Worm (Caenorhabditis elegans) whole organism, young adult: Measurements from ENCODE around the gene scly-1.

Source experiments
- B0035.1 ChIP-seq: sonication (generic microtip); optimal IDR thresholded peaks from 2 replicates; lab custom pipeline; 2016; ENCODE audit warnings: missing genetic modification characterization, mild to moderate bottlenecking, missing compliant biosample characterization, missing genotype, missing genetic modification reagents
- C06A6.2 ChIP-seq: fragments of 200-800 bp; sonication (Bioruptor generic); conservative IDR thresholded peaks from 2 replicates; pipeline ENCODE4 v1.3.6; 2022; ENCODE audit warnings: missing genetic modification characterization, missing compliant biosample characterization
- C17E4.6 ChIP-seq: fragments of 200-800 bp; sonication (Bioruptor generic); IDR thresholded peaks from 2 replicates; pipeline ENCODE4 v1.3.6; 2022; ENCODE audit warnings: missing genetic modification reagents, missing genetic modification characterization, missing compliant biosample characterization
- D2030.7 ChIP-seq: fragments of 200-800 bp; sonication (Bioruptor generic); IDR thresholded peaks from 2 replicates; pipeline ENCODE4 v1.3.6; 2022; ENCODE audit warnings: missing genetic modification reagents, missing genetic modification characterization, missing compliant biosample characterization
- F10E7.11 ChIP-seq: sonication (generic microtip); optimal IDR thresholded peaks from 2 replicates; lab custom pipeline; 2017; ENCODE audit warnings: mild to moderate bottlenecking, missing genetic modification characterization, moderate library complexity, missing compliant biosample characterization
- F23B12.7 ChIP-seq: sonication (generic microtip); optimal IDR thresholded peaks from 2 replicates; lab custom pipeline; 2017; ENCODE audit warnings: missing genetic modification characterization, mild to moderate bottlenecking, missing compliant biosample characterization, antibody characterized with exemption, moderate library complexity; ENCODE audit not compliant: insufficient read depth
- F52B5.7 ChIP-seq: sonication (generic microtip); optimal IDR thresholded peaks from 2 replicates; lab custom pipeline; 2016; ENCODE audit warnings: mild to moderate bottlenecking, missing genetic modification characterization, missing compliant biosample characterization
- F55B11.4 ChIP-seq: sonication (generic microtip); optimal IDR thresholded peaks from 2 replicates; lab custom pipeline; 2016; ENCODE audit warnings: missing compliant biosample characterization, missing genetic modification characterization, borderline replicate concordance; ENCODE audit not compliant: insufficient read depth
- K12H6.12 ChIP-seq: fragments of 200-800 bp; sonication (Bioruptor generic); optimal IDR thresholded peaks from 2 replicates; lab custom pipeline; 2018; ENCODE audit warnings: mild to moderate bottlenecking, missing genetic modification characterization, missing compliant biosample characterization
- T07F8.4 ChIP-seq: sonication (generic microtip); optimal IDR thresholded peaks from 2 replicates; lab custom pipeline; 2016; ENCODE audit warnings: mild to moderate bottlenecking, missing genetic modification characterization, moderate library complexity, missing compliant biosample characterization
- Y67H2A.10 ChIP-seq: fragments of 200-800 bp; sonication (Bioruptor generic); conservative IDR thresholded peaks from 2 replicates; pipeline ENCODE4 v1.3.6; 2022; ENCODE audit warnings: missing genetic modification reagents, missing genetic modification characterization, missing compliant biosample characterization
- ZK185.1 ChIP-seq: sonication (generic microtip); optimal IDR thresholded peaks from 2 replicates; lab custom pipeline; 2016; ENCODE audit warnings: mild to moderate bottlenecking, missing genetic modification characterization, missing compliant biosample characterization; ENCODE audit not compliant: poor library complexity, severe bottlenecking
- ama-1 ChIP-seq, 3 experiments: fragments of 150-350 bp in 1 of 3; sonication (generic microtip) in 2 of 3; optimal IDR thresholded peaks; 2 replicates each; lab custom pipeline; 2014 to 2018; ENCODE audit warnings: missing biosample characterization in 2 of 3, missing genetic modification characterization in 2 of 3, missing genetic modification reagents in 2 of 3
- ccch-3 ChIP-seq: fragments of 200-800 bp; sonication (Bioruptor generic); optimal IDR thresholded peaks from 2 replicates; lab custom pipeline; 2018; ENCODE audit warnings: mild to moderate bottlenecking, missing genetic modification characterization, missing compliant biosample characterization
- cebp-1 ChIP-seq, 2 experiments: fragments of 200-800 bp in 1 of 2; sonication (Bioruptor generic) in 1 of 2; sonication (generic microtip) in 1 of 2; IDR thresholded peaks in 1 of 2; optimal IDR thresholded peaks in 1 of 2; 2 replicates each; pipeline versions ENCODE4 v1.3.6 to Lab custom; 2017 to 2022; ENCODE audit warnings: missing compliant biosample characterization in 2 of 2, missing genetic modification characterization in 2 of 2, mild to moderate bottlenecking in 1 of 2, missing genetic modification reagents in 1 of 2, moderate library complexity in 1 of 2
- ceh-27 ChIP-seq: fragments of 200-800 bp; sonication (Bioruptor generic); optimal IDR thresholded peaks from 2 replicates; lab custom pipeline; 2018; ENCODE audit warnings: mild to moderate bottlenecking, missing genetic modification characterization, moderate library complexity, missing compliant biosample characterization
- ceh-58 ChIP-seq: fragments of 200-800 bp; sonication (Bioruptor generic); IDR thresholded peaks from 2 replicates; pipeline ENCODE4 v1.3.6; 2022; ENCODE audit warnings: missing genetic modification characterization, missing compliant biosample characterization
- ceh-91 ChIP-seq: fragments of 200-800 bp; sonication (Bioruptor generic); IDR thresholded peaks from 2 replicates; pipeline ENCODE4 v1.3.6; 2022; ENCODE audit warnings: missing genetic modification reagents, missing genetic modification characterization, missing compliant biosample characterization
- die-1 ChIP-seq: sonication (generic microtip); optimal IDR thresholded peaks from 2 replicates; lab custom pipeline; 2016; ENCODE audit warnings: missing genotype, mild to moderate bottlenecking, missing genetic modification characterization, missing compliant biosample characterization
- egl-18 ChIP-seq: fragments of 200-800 bp; sonication (Bioruptor generic); IDR thresholded peaks from 2 replicates; pipeline ENCODE4 v1.3.6; 2022; ENCODE audit warnings: missing genetic modification reagents, missing genetic modification characterization, missing compliant biosample characterization
- him-1 ChIP-seq: sonication (generic microtip); optimal IDR thresholded peaks from 2 replicates; lab custom pipeline; 2016; ENCODE audit warnings: missing genotype, missing genetic modification reagents, missing genetic modification characterization, missing compliant biosample characterization
- hlh-26 ChIP-seq: fragments of 200-800 bp; sonication (Bioruptor generic); conservative IDR thresholded peaks from 2 replicates; pipeline ENCODE4 v1.3.6; 2022; ENCODE audit warnings: missing genetic modification reagents, missing genetic modification characterization, missing compliant biosample characterization
- hmg-1.2 ChIP-seq: fragments of 200-800 bp; sonication (Bioruptor generic); IDR thresholded peaks from 2 replicates; pipeline ENCODE4 v1.3.6; 2022; ENCODE audit warnings: missing genetic modification reagents, missing genetic modification characterization, missing compliant biosample characterization
- hrde-1 ChIP-seq: sonication (generic microtip); optimal IDR thresholded peaks from 2 replicates; lab custom pipeline; 2016; ENCODE audit warnings: missing genetic modification characterization, mild to moderate bottlenecking, missing compliant biosample characterization, moderate library complexity, missing genotype, missing genetic modification reagents, borderline replicate concordance
- let-526 ChIP-seq: fragments of 200-800 bp; sonication (Bioruptor generic); IDR thresholded peaks from 2 replicates; pipeline ENCODE4 v1.3.6; 2022; ENCODE audit warnings: missing genetic modification reagents, missing genetic modification characterization, missing compliant biosample characterization
- lin-35 ChIP-seq, 3 experiments: fragments of 150-350 bp in 2 of 3; sonication (generic microtip) in 1 of 3; optimal IDR thresholded peaks; 2 replicates each; lab custom pipeline; 2014 to 2018; ENCODE audit warnings: missing biosample characterization in 3 of 3, missing genetic modification characterization in 3 of 3, missing genetic modification reagents in 3 of 3
- lsy-27 ChIP-seq: sonication (generic microtip); optimal IDR thresholded peaks from 2 replicates; lab custom pipeline; 2017; ENCODE audit warnings: missing genetic modification characterization, mild to moderate bottlenecking, missing compliant biosample characterization, antibody characterized with exemption, missing genotype, borderline replicate concordance; ENCODE audit not compliant: insufficient read depth
- madf-10 ChIP-seq: sonication (generic microtip); optimal IDR thresholded peaks from 2 replicates; lab custom pipeline; 2016; ENCODE audit warnings: mild to moderate bottlenecking, missing genetic modification characterization, missing compliant biosample characterization
- madf-6 ChIP-seq: fragments of 200-800 bp; sonication (Bioruptor generic); IDR thresholded peaks from 2 replicates; pipeline ENCODE4 v1.3.6; 2022; ENCODE audit warnings: missing genetic modification reagents, missing genetic modification characterization, missing compliant biosample characterization
- mes-4 ChIP-seq: sonication (generic microtip); optimal IDR thresholded peaks from 2 replicates; lab custom pipeline; 2016; ENCODE audit warnings: missing genotype, missing genetic modification characterization, missing compliant biosample characterization
- mxl-1 ChIP-seq: sonication (generic microtip); optimal IDR thresholded peaks from 2 replicates; lab custom pipeline; 2016; ENCODE audit warnings: missing genetic modification characterization, missing compliant biosample characterization
- nfyb-1 ChIP-seq: fragments of 200-800 bp; sonication (Bioruptor generic); IDR thresholded peaks from 2 replicates; pipeline ENCODE4 v1.3.6; 2022; ENCODE audit warnings: missing genetic modification reagents, missing genetic modification characterization, missing compliant biosample characterization
- nhr-120 ChIP-seq: fragments of 200-800 bp; sonication (Bioruptor generic); IDR thresholded peaks from 2 replicates; pipeline ENCODE4 v1.3.6; 2022; ENCODE audit warnings: missing genetic modification characterization, missing compliant biosample characterization
- nhr-27 ChIP-seq: fragments of 200-800 bp; sonication (Bioruptor generic); optimal IDR thresholded peaks from 2 replicates; lab custom pipeline; 2018; ENCODE audit warnings: mild to moderate bottlenecking, missing genetic modification characterization, moderate library complexity, missing compliant biosample characterization
- nhr-80 ChIP-seq: sonication (generic microtip); optimal IDR thresholded peaks from 2 replicates; lab custom pipeline; 2016; ENCODE audit warnings: missing genetic modification characterization, missing compliant biosample characterization
- nhr-90 ChIP-seq: sonication (generic microtip); optimal IDR thresholded peaks from 2 replicates; lab custom pipeline; 2016; ENCODE audit warnings: missing genotype, mild to moderate bottlenecking, missing genetic modification characterization, missing compliant biosample characterization
- pbrm-1 ChIP-seq: fragments of 200-800 bp; sonication (Bioruptor generic); IDR thresholded peaks from 2 replicates; pipeline ENCODE4 v1.3.6; 2022; ENCODE audit warnings: missing genetic modification reagents, missing genetic modification characterization, missing compliant biosample characterization
- unc-130 ChIP-seq: sonication (generic microtip); optimal IDR thresholded peaks from 2 replicates; lab custom pipeline; 2016; ENCODE audit warnings: missing genetic modification reagents, missing genetic modification characterization, missing compliant biosample characterization
- xnd-1 ChIP-seq: sonication (generic microtip); optimal IDR thresholded peaks from 2 replicates; lab custom pipeline; 2016; ENCODE audit warnings: missing genotype, missing genetic modification reagents, missing genetic modification characterization, missing compliant biosample characterization
- zim-3 ChIP-seq: sonication (generic microtip); optimal IDR thresholded peaks from 2 replicates; lab custom pipeline; 2017; ENCODE audit warnings: mild to moderate bottlenecking, missing genetic modification characterization, moderate library complexity, missing compliant biosample characterization
- ztf-18 ChIP-seq: sonication (generic microtip); optimal IDR thresholded peaks from 2 replicates; lab custom pipeline; 2016; ENCODE audit warnings: missing genotype, mild to moderate bottlenecking, missing genetic modification characterization, missing compliant biosample characterization
- ztf-25 ChIP-seq: fragments of 200-800 bp; sonication (Bioruptor generic); IDR thresholded peaks from 2 replicates; pipeline ENCODE4 v1.3.6; 2022; ENCODE audit warnings: missing genetic modification reagents, missing genetic modification characterization, missing compliant biosample characterization
- ztf-28 ChIP-seq: fragments of 200-800 bp; sonication (Bioruptor generic); IDR thresholded peaks from 2 replicates; pipeline ENCODE4 v1.3.6; 2022; ENCODE audit warnings: missing genetic modification reagents, missing genetic modification characterization, missing compliant biosample characterization
- ztf-6 ChIP-seq: fragments of 200-800 bp; sonication (Bioruptor generic); IDR thresholded peaks from 2 replicates; pipeline ENCODE4 v1.3.6; 2022; ENCODE audit warnings: missing genetic modification reagents, missing genetic modification characterization, missing compliant biosample characterization

Gene scly-1

ce11 chrII:6250782-6251461 lies 30.0 kb downstream of the scly-1 start, which contains the start of gene phb-2 (continued):
- peak; percentile 37 for TF ChIP-seq D2030.7
- peak; percentile 22 for TF ChIP-seq ZK185.1 (tag; lab: Kevin White, UChicago)
- no peak for TF ChIP-seq zim-3 (tag; lab: Kevin White, UChicago)
- no peak for TF ChIP-seq ztf-28 (GFP tag; lab: Robert Waterston, UW)
- TF ChIP-seq F55B11.4 (tag; lab: Kevin White, UChicago) = no peak
- peak; percentile 68 for TF ChIP-seq ceh-27 (GFP tag; lab: Kevin White, UChicago)
- peak; percentile 58; the same call in 1 of the 2 replicates for TF ChIP-seq nfyb-1 (GFP tag; lab: Robert Waterston, UW)
- TF ChIP-seq, all 124 proteins: peak for 40

- TF ChIP-seq hlh-26 (GFP tag; lab: Robert Waterston, UW) (no peak), nhr-120 (GFP tag; lab: Robert Waterston, UW) (no peak), nhr-90 (tag; lab: Kevin White, UChicago) (peak; percentile 72), cebp-1 (GFP tag; IDR thresholded peaks at IDR 0.05; lab: Robert Waterston, UW) (0 out of 2 replicates have a peak, but pooled peaks have one; percentile 11), cebp-1 (tag; optimal IDR thresholded peaks at IDR 0.05; lab: Kevin White, UChicago) (peak; percentile 62), mxl-1 (no peak), nhr-80 (tag; lab: Kevin White, UChicago) (peak; percentile 35), ceh-58 (no peak), C06A6.2 (GFP tag; lab: Robert Waterston, UW) (0 out of 2 replicates have a peak, but pooled peaks have one; percentile 20), B0035.1 (no peak), T07F8.4 (peak; percentile 63), ztf-6 (GFP tag; lab: Robert Waterston, UW) (no peak), F10E7.11 (no peak), lsy-27 (tag; lab: Kevin White, UChicago) (no peak), ccch-3 (no peak), pbrm-1 (peak; percentile 16; the same call in 1 of the 2 replicates), hmg-1.2 (GFP tag; lab: Robert Waterston, UW) (peak; percentile 41), C17E4.6 (GFP tag; lab: Robert Waterston, UW) (no peak), ztf-25 (no peak), egl-18 (GFP tag; lab: Robert Waterston, UW) (no peak), him-1 (tag; lab: Kevin White, UChicago) (no peak), mes-4 (tag; lab: Kevin White, UChicago) (peak; percentile 69), F23B12.7 (tag; lab: Kevin White, UChicago) (peak; percentile 95), unc-130 (GFP tag; lab: Kevin White, UChicago) (peak; percentile 1), hrde-1 (peak; percentile 43), die-1 (peak; percentile 70), lin-35 (GFP tag; optimal IDR thresholded peaks at IDR 0.05; lab: Kevin White, UChicago) (peak in 1 of 3 experiments; percentile 30), nhr-27 (tag; lab: Kevin White, UChicago) (no peak), madf-10 (tag; lab: Kevin White, UChicago) (peak; percentile 37), ama-1 (optimal IDR thresholded peaks at IDR 0.05; lab: Kevin White, UChicago) (no peak), ama-1 (GFP tag; optimal IDR thresholded peaks at IDR 0.05; lab: Kevin White, UChicago) (peak; percentile 66 to 71), F55B11.4 (tag; lab: Kevin White, UChicago) (no peak), ceh-91 (GFP tag; lab: Robert Waterston, UW) (no peak), xnd-1 (tag; lab: Kevin White, UChicago) (no peak), Y67H2A.10 (GFP tag; lab: Robert Waterston, UW) (no peak), madf-6 (GFP tag; lab: Robert Waterston, UW) (peak; percentile 55), K12H6.12 (tag; lab: Kevin White, UChicago) (no peak), F52B5.7 (peak; percentile 17), ztf-18 (peak; percentile 68), let-526 (GFP tag; lab: Robert Waterston, UW) (no peak)
These were observed 32.4 kb downstream of the scly-1 start for ce11 chrII:6248503-6248902.
